Fruit fly (Drosophila melanogaster) whole organism, adult: ENCODE data around the gene agt.

Source experiments
- CG11617 ChIP-seq: fragments of 200-800 bp; sonication (Bioruptor generic); optimal IDR thresholded peaks from 2 replicates; lab custom pipeline; 2017; ENCODE audit warnings: mild to moderate bottlenecking, missing biosample characterization, missing genetic modification reagents, missing genetic modification characterization
- CG12768 ChIP-seq: fragments of 200-800 bp; sonication (Bioruptor generic); optimal IDR thresholded peaks from 2 replicates; lab custom pipeline; 2017; ENCODE audit warnings: missing biosample characterization, missing genetic modification characterization, mild to moderate bottlenecking, moderate library complexity, missing genetic modification reagents
- CG14711 ChIP-seq: fragments of 200-800 bp; sonication (Bioruptor generic); optimal IDR thresholded peaks from 2 replicates; lab custom pipeline; 2018; ENCODE audit warnings: missing biosample characterization, mild to moderate bottlenecking, missing genetic modification characterization, moderate library complexity
- CG1620 ChIP-seq: fragments of 200-800 bp; sonication (Bioruptor generic); optimal IDR thresholded peaks from 2 replicates; lab custom pipeline; 2016; ENCODE audit warnings: missing biosample characterization, missing genetic modification characterization
- CG33017 ChIP-seq: fragments of 200-800 bp; sonication (Bioruptor generic); optimal IDR thresholded peaks from 2 replicates; lab custom pipeline; 2018; ENCODE audit warnings: missing biosample characterization, mild to moderate bottlenecking, missing genetic modification characterization, moderate library complexity
- CG5204 ChIP-seq: fragments of 200-800 bp; sonication (Bioruptor generic); optimal IDR thresholded peaks from 2 replicates; lab custom pipeline; 2016; ENCODE audit warnings: missing biosample characterization, missing genetic modification characterization
- CG7045 ChIP-seq: fragments of 200-800 bp; sonication (Bioruptor generic); optimal IDR thresholded peaks from 2 replicates; lab custom pipeline; 2017; ENCODE audit warnings: missing biosample characterization, mild to moderate bottlenecking, missing genetic modification characterization
- CG7101 ChIP-seq: fragments of 200-800 bp; sonication (Bioruptor generic); optimal IDR thresholded peaks from 2 replicates; lab custom pipeline; 2018; ENCODE audit warnings: missing biosample characterization, mild to moderate bottlenecking, missing genetic modification characterization, moderate library complexity
- Clk ChIP-seq: fragments of 200-800 bp; sonication (Bioruptor generic); optimal IDR thresholded peaks from 2 replicates; lab custom pipeline; 2017; ENCODE audit warnings: missing biosample characterization, missing genetic modification characterization
- Crg-1 ChIP-seq: fragments of 200-800 bp; sonication (Bioruptor generic); optimal IDR thresholded peaks from 2 replicates; lab custom pipeline; 2016; ENCODE audit warnings: missing biosample characterization, missing genetic modification characterization
- Hr96 ChIP-seq: fragments of 200-800 bp; sonication (Bioruptor generic); optimal IDR thresholded peaks from 2 replicates; lab custom pipeline; 2016; ENCODE audit warnings: missing biosample characterization, missing genetic modification characterization
- Mnt ChIP-seq: fragments of 200-800 bp; sonication (Bioruptor generic); optimal IDR thresholded peaks from 2 replicates; lab custom pipeline; 2016; ENCODE audit warnings: missing biosample characterization, mild to moderate bottlenecking, missing genetic modification characterization
- bab1 ChIP-seq: fragments of 200-800 bp; sonication (Bioruptor generic); optimal IDR thresholded peaks from 3 replicates; lab custom pipeline; 2019; ENCODE audit warnings: missing biosample characterization, mild to moderate bottlenecking, missing genetic modification characterization, moderate library complexity
- cic ChIP-seq: fragments of 200-800 bp; sonication (Bioruptor generic); optimal IDR thresholded peaks from 2 replicates; lab custom pipeline; 2017; ENCODE audit warnings: missing biosample characterization, mild to moderate bottlenecking, missing genetic modification characterization, moderate library complexity
- cnc ChIP-seq, 2 experiments: fragments of >200 bp; optimal IDR thresholded peaks; 2 replicates each; lab custom pipeline; 2017
- kay ChIP-seq: fragments of 200-800 bp; sonication (Bioruptor generic); peaks from one replicate; lab custom pipeline; 2016; ENCODE audit warnings: missing biosample characterization, missing genetic modification characterization, borderline replicate concordance
- ovo ChIP-seq: fragments of 200-800 bp; sonication (Bioruptor generic); optimal IDR thresholded peaks from 2 replicates; lab custom pipeline; 2016; ENCODE audit warnings: missing biosample characterization, missing genetic modification characterization
- pad ChIP-seq: fragments of 200-800 bp; sonication (Bioruptor generic); optimal IDR thresholded peaks from 3 replicates; lab custom pipeline; 2017; ENCODE audit warnings: missing biosample characterization, missing genetic modification characterization, mild to moderate bottlenecking, moderate library complexity, missing genetic modification reagents
- tj ChIP-seq: fragments of 200-800 bp; sonication (Bioruptor generic); optimal IDR thresholded peaks from 3 replicates; lab custom pipeline; 2017; ENCODE audit warnings: missing biosample characterization, mild to moderate bottlenecking, missing genetic modification characterization, moderate library complexity
- toe ChIP-seq: fragments of 200-800 bp; sonication (Bioruptor generic); optimal IDR thresholded peaks from 2 replicates; lab custom pipeline; 2016; ENCODE audit warnings: missing biosample characterization, missing genetic modification characterization

agt gene

dm6 chr3R:6684145-6684544 is 24.2 kb upstream of the agt start, which contains the start of gene Edg84A:
Gene Edg84A, plus strand, starts transcription at chr3R:6684445.
- TF ChIP-seq CG11617 (no peak), ovo (GFP tag; lab: Kevin White, UChicago) (no peak), CG7045 (GFP tag; lab: Kevin White, UChicago) (no peak), cic (GFP tag; lab: Kevin White, UChicago) (no peak), CG1620 (GFP tag; lab: Kevin White, UChicago) (no peak), Crg-1 (GFP tag; lab: Kevin White, UChicago) (no peak)

dm6 chr3R:6683671-6684070 is 23.8 kb upstream of the agt start:
- TF ChIP-seq CG33017 (tag; lab: Kevin White, UChicago) (no peak), kay (GFP tag; lab: Kevin White, UChicago) (peak; percentile 7)

- TF ChIP-seq pad (peak; percentile 44), tj (GFP tag; lab: Kevin White, UChicago) (no peak), Mnt (no peak), CG7045 (GFP tag; lab: Kevin White, UChicago) (no peak), CG33017 (tag; lab: Kevin White, UChicago) (no peak), ovo (GFP tag; lab: Kevin White, UChicago) (no peak), CG5204 (GFP tag; lab: Kevin White, UChicago) (no peak), cnc (optimal IDR thresholded peaks at IDR 0.05; lab: Kevin White, UChicago) (no peak)
These were observed 23.2 kb upstream of the agt start for dm6 chr3R:6683135-6683534.

- TF ChIP-seq cnc (optimal IDR thresholded peaks at IDR 0.05; lab: Kevin White, UChicago) (no peak), kay (GFP tag; lab: Kevin White, UChicago) (no peak), cic (GFP tag; lab: Kevin White, UChicago) (no peak), bab1 (GFP tag; lab: Kevin White, UChicago) (no peak), tj (GFP tag; lab: Kevin White, UChicago) (no peak), Clk (no peak), CG33017 (tag; lab: Kevin White, UChicago) (no peak)
These were observed 18.6 kb upstream of the agt start, which contains the start of gene lab for dm6 chr3R:6678480-6678879. Gene lab, minus strand, starts transcription at chr3R:6678590.

- TF ChIP-seq CG7045 (GFP tag; lab: Kevin White, UChicago) (no peak), Hr96 (GFP tag; lab: Kevin White, UChicago) (no peak), ovo (GFP tag; lab: Kevin White, UChicago) (no peak), CG33017 (tag; lab: Kevin White, UChicago) (no peak), CG5204 (GFP tag; lab: Kevin White, UChicago) (no peak), CG11617 (no peak), Crg-1 (GFP tag; lab: Kevin White, UChicago) (no peak)
These were observed 14.6 kb upstream of the agt start for dm6 chr3R:6674548-6674947.

- no peak for TF ChIP-seq CG1620 (GFP tag; lab: Kevin White, UChicago)
These were observed 12.6 kb upstream of the agt start for dm6 chr3R:6672303-6673007.

dm6 chr3R:6668234-6668633 is 8.3 kb upstream of the agt start:
- TF ChIP-seq toe (GFP tag; lab: Kevin White, UChicago) (no peak), CG1620 (GFP tag; lab: Kevin White, UChicago) (no peak), cic (GFP tag; lab: Kevin White, UChicago) (no peak), CG12768 (GFP tag; lab: Kevin White, UChicago) (no peak), cnc (optimal IDR thresholded peaks at IDR 0.05; lab: Kevin White, UChicago) (no peak), Clk (no peak), CG7045 (GFP tag; lab: Kevin White, UChicago) (no peak), kay (GFP tag; lab: Kevin White, UChicago) (no peak), CG7101 (no peak), Crg-1 (GFP tag; lab: Kevin White, UChicago) (no peak)

dm6 chr3R:6667245-6667644 is 7.3 kb upstream of the agt start:
- TF ChIP-seq cic (GFP tag; lab: Kevin White, UChicago) (no peak), CG12768 (GFP tag; lab: Kevin White, UChicago) (no peak), CG11617 (no peak), tj (GFP tag; lab: Kevin White, UChicago) (no peak), CG14711 (tag; lab: Kevin White, UChicago) (no peak), Crg-1 (GFP tag; lab: Kevin White, UChicago) (no peak), Mnt (no peak), cnc (optimal IDR thresholded peaks at IDR 0.05; lab: Kevin White, UChicago) (no peak), CG33017 (tag; lab: Kevin White, UChicago) (no peak), pad (no peak), kay (GFP tag; lab: Kevin White, UChicago) (no peak), bab1 (GFP tag; lab: Kevin White, UChicago) (no peak)
